Worm (Caenorhabditis elegans) whole organism, L4 larva: ENCODE results near the gene T10D4.6.

Experiments
- F49E8.2 ChIP-seq: sonication (generic microtip); optimal IDR thresholded peaks from 2 replicates; lab custom pipeline; 2016; ENCODE audit warnings: missing compliant biosample characterization, mild to moderate bottlenecking, missing genetic modification characterization, borderline replicate concordance
- R02D3.7 ChIP-seq: fragments of 150-350 bp; sonication (generic microtip); optimal IDR thresholded peaks from 3 replicates; lab custom pipeline; 2014; ENCODE audit warnings: missing biosample characterization, missing genetic modification characterization
- ZK546.5 ChIP-seq, 2 experiments: sonication (generic microtip); optimal IDR thresholded peaks; 2 replicates each; lab custom pipeline; 2017; ENCODE audit warnings: missing biosample characterization in 2 of 2, missing genetic modification characterization in 2 of 2
- ceh-44 ChIP-seq: fragments of 200-800 bp; sonication (Bioruptor generic); IDR thresholded peaks from 2 replicates; pipeline ENCODE4 v1.3.6; 2022; ENCODE audit warnings: missing genetic modification reagents, missing genetic modification characterization, missing compliant biosample characterization
- cey-2 ChIP-seq: sonication (generic microtip); optimal IDR thresholded peaks from 3 replicates; lab custom pipeline; 2017; ENCODE audit warnings: missing genetic modification characterization, mild to moderate bottlenecking, missing compliant biosample characterization, antibody characterized with exemption, borderline replicate concordance; ENCODE audit not compliant: insufficient read depth
- dpl-1 ChIP-seq: fragments of 150-350 bp; optimal IDR thresholded peaks from 2 replicates; lab custom pipeline; 2014; ENCODE audit warnings: missing biosample characterization, missing genetic modification reagents, missing genetic modification characterization
- lin-39 ChIP-seq: fragments of 150-350 bp; optimal IDR thresholded peaks from 2 replicates; lab custom pipeline; 2014; ENCODE audit warnings: missing biosample characterization, missing genetic modification reagents, missing genetic modification characterization
- nhr-102 ChIP-seq: sonication (generic microtip); optimal IDR thresholded peaks from 2 replicates; lab custom pipeline; 2016; ENCODE audit warnings: mild to moderate bottlenecking, missing genetic modification characterization, moderate library complexity, missing compliant biosample characterization
- nhr-28 ChIP-seq: fragments of 150-350 bp; optimal IDR thresholded peaks from 2 replicates; lab custom pipeline; 2014; ENCODE audit warnings: missing biosample characterization, missing genetic modification characterization
- pqm-1 ChIP-seq: sonication (generic microtip); optimal IDR thresholded peaks from 2 replicates; lab custom pipeline; 2017; ENCODE audit warnings: missing biosample characterization, missing genetic modification characterization
- snpc-4 ChIP-seq: fragments of 150-350 bp; optimal IDR thresholded peaks from 2 replicates; lab custom pipeline; 2014; ENCODE audit warnings: missing biosample characterization, missing genetic modification characterization
- vab-7 ChIP-seq: fragments of 200-800 bp; sonication (Bioruptor generic); IDR thresholded peaks from 2 replicates; pipeline ENCODE4 v1.3.6; 2022; ENCODE audit warnings: missing genetic modification reagents, missing genetic modification characterization, missing compliant biosample characterization

DNA sequence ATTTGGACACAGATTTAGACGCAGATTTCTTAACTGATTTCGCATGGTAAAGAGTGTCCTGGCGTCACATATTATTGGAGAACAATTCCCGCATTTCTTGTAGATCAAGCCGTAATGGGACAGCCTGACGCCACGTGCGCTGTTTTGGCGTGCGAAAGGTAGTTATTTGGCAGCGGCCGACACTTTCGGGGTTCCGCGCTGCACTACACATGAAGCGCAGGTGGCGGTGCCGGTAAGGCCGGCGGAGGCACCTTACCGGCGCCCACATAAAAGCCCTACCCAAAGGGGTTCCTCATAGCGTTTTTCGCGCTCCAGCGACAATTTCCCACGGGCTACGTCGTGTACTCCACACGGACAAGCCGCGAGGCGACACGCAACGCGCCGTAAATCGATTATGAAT is 9.0 kb upstream of the T10D4.6 start:
- TF ChIP-seq ceh-44 (GFP tag; lab: Robert Waterston, UW) (no peak), dpl-1 (GFP tag; lab: Kevin White, UChicago) (no peak), ZK546.5 (tag; optimal IDR thresholded peaks at IDR 0.05; lab: Kevin White, UChicago) (no peak), snpc-4 (tag; lab: Kevin White, UChicago) (no peak), cey-2 (no peak), nhr-28 (no peak), lin-39 (tag; lab: Kevin White, UChicago) (no peak), F49E8.2 (tag; lab: Kevin White, UChicago) (no peak), R02D3.7 (tag; lab: Kevin White, UChicago) (no peak), vab-7 (GFP tag; lab: Robert Waterston, UW) (no peak), nhr-102 (tag; lab: Kevin White, UChicago) (no peak), pqm-1 (tag; lab: Kevin White, UChicago) (no peak)
